Worm (Caenorhabditis elegans): Measurements from ENCODE around the gene srj-54.

srj-54 gene

ce11 chrV:2809443-2809842 lies 50.2 kb downstream of the srj-54 start:
- no peak for TF ChIP-seq klf-2 (GFP tag; conservative IDR thresholded peaks at IDR 0.05)
